Worm (Caenorhabditis elegans) whole organism, L4/young adult: ENCODE results near the gene hpo-28.

Experiments
- dao-5 ChIP-seq: sonication (generic microtip); optimal IDR thresholded peaks from 2 replicates; lab custom pipeline; 2016; ENCODE audit warnings: missing genotype, missing genetic modification characterization, moderate library complexity, missing compliant biosample characterization
- him-1 ChIP-seq: sonication (generic microtip); optimal IDR thresholded peaks from 2 replicates; lab custom pipeline; 2016; ENCODE audit warnings: missing genotype, missing genetic modification reagents, missing genetic modification characterization, missing compliant biosample characterization

DNA sequence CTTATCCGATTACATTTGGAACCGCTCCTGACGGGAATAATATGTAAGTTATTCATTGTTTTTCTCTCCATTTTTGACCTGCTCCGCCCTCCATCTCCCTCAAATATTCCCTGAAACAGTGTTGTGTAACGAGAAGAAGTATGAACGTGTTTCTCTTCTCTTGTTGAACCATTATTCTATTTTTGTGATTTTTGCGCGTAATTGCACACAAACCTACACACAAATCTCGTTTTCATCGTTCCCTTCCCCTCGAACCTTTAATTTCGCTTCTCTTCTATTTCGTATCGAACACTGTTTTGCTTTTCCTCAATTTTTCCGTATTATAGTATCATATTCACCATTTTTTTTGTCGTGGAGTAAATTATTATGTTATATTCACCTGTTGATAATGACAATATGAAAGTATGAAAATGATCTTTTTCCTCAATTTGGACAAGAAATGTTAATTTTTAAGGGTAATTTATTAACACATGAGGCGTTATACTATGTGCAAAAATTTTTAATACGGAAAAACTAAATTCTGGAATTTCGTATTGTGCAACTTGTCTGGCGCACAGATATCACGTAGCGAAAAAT, 8.1 kb upstream of the hpo-28 start:
- TF ChIP-seq dao-5, result no peak
- no peak for TF ChIP-seq him-1
